Fruit fly (Drosophila melanogaster) whole organism, adult: ENCODE data around the gene GlnRS.
A peak's percentile ranks its signal among the peaks of the same experiment; 100 is the strongest.

Source experiments
- CG11617 ChIP-seq: fragments of 200-800 bp; sonication (Bioruptor generic); optimal IDR thresholded peaks from 2 replicates; lab custom pipeline; 2017; ENCODE audit warnings: mild to moderate bottlenecking, missing biosample characterization, missing genetic modification reagents, missing genetic modification characterization
- CG12768 ChIP-seq: fragments of 200-800 bp; sonication (Bioruptor generic); optimal IDR thresholded peaks from 2 replicates; lab custom pipeline; 2017; ENCODE audit warnings: missing biosample characterization, missing genetic modification characterization, mild to moderate bottlenecking, moderate library complexity, missing genetic modification reagents
- CG14711 ChIP-seq: fragments of 200-800 bp; sonication (Bioruptor generic); optimal IDR thresholded peaks from 2 replicates; lab custom pipeline; 2018; ENCODE audit warnings: missing biosample characterization, mild to moderate bottlenecking, missing genetic modification characterization, moderate library complexity
- CG1620 ChIP-seq: fragments of 200-800 bp; sonication (Bioruptor generic); optimal IDR thresholded peaks from 2 replicates; lab custom pipeline; 2016; ENCODE audit warnings: missing biosample characterization, missing genetic modification characterization
- CG33017 ChIP-seq: fragments of 200-800 bp; sonication (Bioruptor generic); optimal IDR thresholded peaks from 2 replicates; lab custom pipeline; 2018; ENCODE audit warnings: missing biosample characterization, mild to moderate bottlenecking, missing genetic modification characterization, moderate library complexity
- CG5204 ChIP-seq: fragments of 200-800 bp; sonication (Bioruptor generic); optimal IDR thresholded peaks from 2 replicates; lab custom pipeline; 2016; ENCODE audit warnings: missing biosample characterization, missing genetic modification characterization
- CG7045 ChIP-seq: fragments of 200-800 bp; sonication (Bioruptor generic); optimal IDR thresholded peaks from 2 replicates; lab custom pipeline; 2017; ENCODE audit warnings: missing biosample characterization, mild to moderate bottlenecking, missing genetic modification characterization
- CG7101 ChIP-seq: fragments of 200-800 bp; sonication (Bioruptor generic); optimal IDR thresholded peaks from 2 replicates; lab custom pipeline; 2018; ENCODE audit warnings: missing biosample characterization, mild to moderate bottlenecking, missing genetic modification characterization, moderate library complexity
- Clk ChIP-seq: fragments of 200-800 bp; sonication (Bioruptor generic); optimal IDR thresholded peaks from 2 replicates; lab custom pipeline; 2017; ENCODE audit warnings: missing biosample characterization, missing genetic modification characterization
- Crg-1 ChIP-seq: fragments of 200-800 bp; sonication (Bioruptor generic); optimal IDR thresholded peaks from 2 replicates; lab custom pipeline; 2016; ENCODE audit warnings: missing biosample characterization, missing genetic modification characterization
- Hr96 ChIP-seq: fragments of 200-800 bp; sonication (Bioruptor generic); optimal IDR thresholded peaks from 2 replicates; lab custom pipeline; 2016; ENCODE audit warnings: missing biosample characterization, missing genetic modification characterization
- Mnt ChIP-seq: fragments of 200-800 bp; sonication (Bioruptor generic); optimal IDR thresholded peaks from 2 replicates; lab custom pipeline; 2016; ENCODE audit warnings: missing biosample characterization, mild to moderate bottlenecking, missing genetic modification characterization
- bab1 ChIP-seq: fragments of 200-800 bp; sonication (Bioruptor generic); optimal IDR thresholded peaks from 3 replicates; lab custom pipeline; 2019; ENCODE audit warnings: missing biosample characterization, mild to moderate bottlenecking, missing genetic modification characterization, moderate library complexity
- cic ChIP-seq: fragments of 200-800 bp; sonication (Bioruptor generic); optimal IDR thresholded peaks from 2 replicates; lab custom pipeline; 2017; ENCODE audit warnings: missing biosample characterization, mild to moderate bottlenecking, missing genetic modification characterization, moderate library complexity
- cnc ChIP-seq, 2 experiments: fragments of >200 bp; optimal IDR thresholded peaks; 2 replicates each; lab custom pipeline; 2017
- kay ChIP-seq: fragments of 200-800 bp; sonication (Bioruptor generic); peaks from one replicate; lab custom pipeline; 2016; ENCODE audit warnings: missing biosample characterization, missing genetic modification characterization, borderline replicate concordance
- ovo ChIP-seq: fragments of 200-800 bp; sonication (Bioruptor generic); optimal IDR thresholded peaks from 2 replicates; lab custom pipeline; 2016; ENCODE audit warnings: missing biosample characterization, missing genetic modification characterization
- pad ChIP-seq: fragments of 200-800 bp; sonication (Bioruptor generic); optimal IDR thresholded peaks from 3 replicates; lab custom pipeline; 2017; ENCODE audit warnings: missing biosample characterization, missing genetic modification characterization, mild to moderate bottlenecking, moderate library complexity, missing genetic modification reagents
- tj ChIP-seq: fragments of 200-800 bp; sonication (Bioruptor generic); optimal IDR thresholded peaks from 3 replicates; lab custom pipeline; 2017; ENCODE audit warnings: missing biosample characterization, mild to moderate bottlenecking, missing genetic modification characterization, moderate library complexity
- toe ChIP-seq: fragments of 200-800 bp; sonication (Bioruptor generic); optimal IDR thresholded peaks from 2 replicates; lab custom pipeline; 2016; ENCODE audit warnings: missing biosample characterization, missing genetic modification characterization

Gene GlnRS

DNA sequence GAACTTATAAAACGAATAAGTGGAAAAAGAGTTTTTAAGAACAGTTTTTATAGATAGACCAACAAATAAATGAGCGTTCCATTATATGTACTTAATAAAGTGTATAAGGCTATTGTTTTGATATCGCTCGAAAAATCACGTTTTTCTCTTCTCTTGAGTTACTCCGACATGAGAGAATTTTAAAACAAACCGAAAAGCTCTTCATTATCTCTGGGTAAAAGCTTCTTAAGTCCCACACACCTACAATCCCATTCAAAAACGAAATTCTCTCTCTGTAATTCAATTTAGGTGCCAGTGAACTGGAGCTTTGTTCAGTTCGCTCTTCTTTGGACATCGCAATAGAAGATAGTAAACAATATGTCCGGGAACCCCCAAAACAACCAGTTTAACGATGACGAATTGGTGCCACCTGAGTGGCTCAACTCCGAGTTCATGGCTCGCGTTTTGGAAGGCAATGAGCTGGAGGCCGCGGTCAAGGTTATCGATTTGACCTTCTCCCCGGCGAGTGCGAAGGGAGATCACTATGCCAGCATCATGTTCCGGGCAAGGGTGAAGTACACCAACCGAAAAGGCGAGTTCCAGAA lies 38.4 kb upstream of the GlnRS start, which contains the start of gene CG31436:
Gene CG31436 (plus strand): TSS at position 281 of the 584 bp plus-strand sequence.
- TF ChIP-seq CG11617 (GFP tag; lab: Kevin White, UChicago) (no peak), CG14711 (tag; lab: Kevin White, UChicago) (no peak), ovo (GFP tag; lab: Kevin White, UChicago) (no peak), tj (GFP tag; lab: Kevin White, UChicago) (no peak), Hr96 (no peak), Crg-1 (GFP tag; lab: Kevin White, UChicago) (no peak), kay (GFP tag; lab: Kevin White, UChicago) (peak; percentile 84), cic (GFP tag; lab: Kevin White, UChicago) (peak; percentile 62), Clk (GFP tag; lab: Kevin White, UChicago) (no peak), toe (GFP tag; lab: Kevin White, UChicago) (no peak), CG33017 (tag; lab: Kevin White, UChicago) (no peak), CG7045 (GFP tag; lab: Kevin White, UChicago) (no peak)

DNA sequence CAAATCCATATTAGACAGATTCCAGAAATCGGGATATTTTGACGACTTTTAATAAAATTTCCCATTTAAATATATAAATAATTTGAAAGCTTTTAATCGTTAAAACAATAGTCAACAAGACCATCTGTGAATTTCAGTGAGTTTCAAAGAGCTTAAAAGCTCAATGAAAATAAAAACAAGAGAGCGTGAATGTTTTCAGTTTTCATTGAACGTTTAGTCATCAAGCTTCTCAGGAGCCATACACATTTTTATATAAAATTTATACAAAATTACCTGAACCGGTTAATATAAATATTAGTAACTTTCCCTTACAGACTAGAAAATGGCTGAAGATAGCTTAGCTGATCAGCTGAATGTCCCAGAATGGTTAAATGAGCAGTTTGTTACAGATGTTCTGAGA lies 36.7 kb upstream of the GlnRS start, which contains the start of gene CG31370:
Gene CG31370 (plus strand): TSS at position 226 of the 400 bp plus-strand sequence.
- TF ChIP-seq Crg-1 (GFP tag; lab: Kevin White, UChicago) (no peak), pad (GFP tag; lab: Kevin White, UChicago) (no peak), ovo (GFP tag; lab: Kevin White, UChicago) (no peak), cic (GFP tag; lab: Kevin White, UChicago) (peak; percentile 26), CG1620 (GFP tag; lab: Kevin White, UChicago) (no peak), kay (GFP tag; lab: Kevin White, UChicago) (peak; percentile 93)

DNA sequence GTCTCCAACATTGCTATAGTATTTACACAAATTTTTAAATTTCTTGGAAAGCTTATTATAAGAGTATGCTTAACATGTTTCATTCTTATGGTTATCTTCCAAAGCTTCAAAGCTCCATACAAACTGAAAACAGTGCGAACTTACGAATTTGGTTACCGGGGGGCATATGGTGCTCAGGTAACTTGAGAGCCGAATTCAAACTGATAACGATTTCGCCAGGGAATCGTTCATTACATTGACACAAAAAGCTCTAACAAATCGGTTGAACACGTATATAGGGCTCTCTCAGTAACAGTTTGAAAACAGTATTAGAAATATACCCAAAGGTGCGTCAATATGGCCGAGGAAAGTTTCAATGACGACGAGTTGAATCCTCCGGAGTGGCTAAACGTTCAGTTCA lies 35.1 kb upstream of the GlnRS start, which contains the start of gene CG13659:
Gene CG13659 (plus strand): TSS at position 317 of the 400 bp plus-strand sequence.
- peak; percentile 46 for TF ChIP-seq kay (GFP tag; lab: Kevin White, UChicago)
- TF ChIP-seq CG14711 (tag; lab: Kevin White, UChicago) = no peak

DNA sequence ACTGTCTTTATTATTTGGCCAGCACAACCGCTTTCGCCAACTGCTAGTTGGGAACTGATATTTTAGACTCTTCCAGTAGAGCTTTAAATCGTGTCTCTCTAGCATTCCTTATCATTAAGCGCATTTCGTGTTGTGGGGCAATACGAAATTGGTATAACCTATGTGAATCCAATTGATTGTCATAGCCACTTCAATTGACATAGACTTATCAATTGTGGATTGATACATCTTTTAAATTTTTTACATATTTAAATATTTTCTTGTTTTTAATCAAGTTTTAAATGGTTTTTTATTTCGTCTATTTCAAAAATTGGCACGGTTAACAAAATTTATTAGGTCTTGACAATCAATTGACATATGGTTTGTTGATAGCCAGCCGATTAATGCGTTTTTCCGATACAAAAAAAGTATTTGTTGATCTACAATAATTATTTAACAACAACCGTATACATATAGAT lies 34.0 kb upstream of the GlnRS start, which contains the start of gene CG31288:
Gene CG31288 (minus strand): TSS at position 51 of the 458 bp plus-strand sequence.
- peak; percentile 90 for TF ChIP-seq kay (GFP tag; lab: Kevin White, UChicago)
- no peak for TF ChIP-seq bab1 (GFP tag; lab: Kevin White, UChicago)
- no peak for TF ChIP-seq CG7045 (GFP tag; lab: Kevin White, UChicago)
- TF ChIP-seq cic (GFP tag; lab: Kevin White, UChicago) = no peak
- TF ChIP-seq CG5204 = no peak

DNA sequence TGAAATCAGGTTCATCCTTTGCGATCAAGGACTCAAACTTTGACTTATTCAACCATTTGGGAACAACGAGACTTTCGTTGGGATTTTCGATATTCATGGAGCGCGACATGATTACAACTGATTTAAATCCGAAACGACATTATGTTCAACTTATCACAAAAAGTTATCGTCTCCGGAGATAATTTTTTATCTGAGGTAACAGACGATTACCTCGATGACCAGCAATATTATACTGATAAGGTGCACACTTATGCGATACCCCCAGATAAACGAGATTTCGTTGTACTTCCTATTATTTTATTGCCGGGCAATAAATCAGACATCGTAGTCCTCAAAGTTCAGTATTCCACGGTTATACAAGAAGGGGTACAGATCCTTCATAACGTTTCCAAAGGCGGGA lies 32.2 kb upstream of the GlnRS start, which contains the start of gene CG31097:
Gene CG31097 (minus strand): TSS at position 101 of the 400 bp plus-strand sequence.
- TF ChIP-seq tj (GFP tag; lab: Kevin White, UChicago) = no peak
- no peak for TF ChIP-seq ovo (GFP tag; lab: Kevin White, UChicago)
- no peak for TF ChIP-seq pad (GFP tag; lab: Kevin White, UChicago)

DNA sequence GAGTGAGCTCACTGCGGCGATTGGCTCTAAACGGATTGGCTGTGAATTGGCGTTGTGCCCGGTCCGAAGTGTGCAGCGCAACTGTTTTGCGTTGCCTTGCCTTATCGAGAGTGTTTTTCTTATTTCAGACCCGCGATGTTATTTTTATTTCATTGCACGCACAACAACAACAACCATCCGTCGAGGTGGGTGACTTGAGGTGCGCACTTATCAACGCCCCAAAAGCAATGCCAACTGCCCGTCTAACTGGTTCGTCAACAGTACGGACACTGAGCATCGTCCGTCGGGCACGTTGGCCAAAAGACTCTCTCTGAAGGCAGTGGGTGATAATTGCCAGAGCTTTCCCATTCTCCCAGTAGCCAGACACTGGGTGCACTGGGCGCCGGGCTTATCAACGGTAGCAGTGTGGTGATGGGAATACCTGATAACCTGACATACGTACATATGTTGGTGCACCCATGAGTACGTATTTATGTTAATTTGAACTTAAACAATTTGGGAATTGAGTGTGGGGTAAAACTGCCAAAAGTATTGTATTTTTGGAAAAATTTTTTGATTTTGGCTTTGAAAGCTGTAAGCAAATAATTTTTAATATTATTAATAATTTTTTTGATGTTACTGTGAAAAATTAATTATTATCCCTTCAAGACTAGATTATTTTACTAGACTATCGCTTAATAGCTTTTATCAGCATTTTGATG lies 29.9 kb upstream of the GlnRS start, which contains the start of gene CG31102:
Gene CG31102 (minus strand): TSS at position 275 of the 701 bp plus-strand sequence.
- TF ChIP-seq kay (GFP tag; lab: Kevin White, UChicago) (peak; percentile 75), CG1620 (GFP tag; lab: Kevin White, UChicago) (no peak), CG7101 (tag; lab: Kevin White, UChicago) (no peak), CG33017 (tag; lab: Kevin White, UChicago) (peak; percentile 53), toe (GFP tag; lab: Kevin White, UChicago) (peak; percentile 31), CG12768 (peak; percentile 52), bab1 (GFP tag; lab: Kevin White, UChicago) (no peak), CG5204 (no peak), pad (GFP tag; lab: Kevin White, UChicago) (no peak), ovo (GFP tag; lab: Kevin White, UChicago) (no peak), Clk (GFP tag; lab: Kevin White, UChicago) (no peak), cic (GFP tag; lab: Kevin White, UChicago) (peak; percentile 91), Mnt (peak; percentile 85), Crg-1 (GFP tag; lab: Kevin White, UChicago) (no peak), CG11617 (GFP tag; lab: Kevin White, UChicago) (no peak), tj (GFP tag; lab: Kevin White, UChicago) (no peak), CG7045 (GFP tag; lab: Kevin White, UChicago) (no peak), Hr96 (peak; percentile 73), cnc (optimal IDR thresholded peaks at IDR 0.05; lab: Kevin White, UChicago) (no peak), CG14711 (tag; lab: Kevin White, UChicago) (no peak)
